Fruit fly (Drosophila melanogaster): ENCODE data around the gene CG4259.

The CG4259 gene

dm6 chr2L:2162281-2162680 lies 33.2 kb upstream of the CG4259 start (continued):
- TF ChIP-seq CG42726 (GFP tag; IDR thresholded peaks at IDR 0.05; ENCODE audit: partially characterized antibody) (0 out of 2 replicates have a peak, but pooled peaks have one; percentile 34), chm (GFP tag; IDR thresholded peaks at IDR 0.05) (peak; percentile 18), Myb (GFP tag; optimal IDR thresholded peaks at IDR 0.05) (no peak), Hsf (GFP tag; optimal IDR thresholded peaks at IDR 0.05) (no peak), sr (GFP tag; IDR thresholded peaks at IDR 0.05) (peak; percentile 78), Rx (GFP tag; IDR thresholded peaks at IDR 0.05) (no peak), CG14965 (GFP tag; optimal IDR thresholded peaks at IDR 0.05; ENCODE audit: borderline replicate concordance) (no peak), CG2889 (GFP tag; IDR thresholded peaks at IDR 0.05) (no peak), cg (GFP tag; optimal IDR thresholded peaks at IDR 0.05) (peak; percentile 76), zen2 (GFP tag; IDR thresholded peaks at IDR 0.05; ENCODE audit: partially characterized antibody) (0 out of 3 replicates have a peak, but pooled peaks have one; percentile 26), aop (GFP tag; IDR thresholded peaks at IDR 0.05) (peak; percentile 99), Eip74EF (GFP tag; optimal IDR thresholded peaks at IDR 0.05) (peak in 1 of 2 experiments; percentile 22), chinmo (GFP tag; IDR thresholded peaks at IDR 0.05; ENCODE audit: partially characterized antibody) (peak; percentile 92), abd-A (tag; optimal IDR thresholded peaks at IDR 0.05) (peak; percentile 72), CG2875 (GFP tag; optimal IDR thresholded peaks at IDR 0.05) (no peak), CG2678 (tag; optimal IDR thresholded peaks at IDR 0.05) (no peak), CG8290 (GFP tag; optimal IDR thresholded peaks at IDR 0.05) (no peak), CG8290 (tag; optimal IDR thresholded peaks at IDR 0.05) (peak in 1 of 2 experiments; percentile 13), CG15696 (tag; optimal IDR thresholded peaks at IDR 0.05) (no peak), Rfx (GFP tag; IDR thresholded peaks at IDR 0.05) (no peak), CG12769 (tag; optimal IDR thresholded peaks at IDR 0.05) (peak; percentile 85), CG12219 (GFP tag; optimal IDR thresholded peaks at IDR 0.05) (no peak), zfh1 (GFP tag; IDR thresholded peaks at IDR 0.05) (0 out of 3 replicates have a peak, but pooled peaks have one; percentile 7), btn (GFP tag; optimal IDR thresholded peaks at IDR 0.05) (no peak), CG8359 (GFP tag; optimal IDR thresholded peaks at IDR 0.05; ENCODE audit: borderline replicate concordance) (no peak), Opbp (GFP tag; IDR thresholded peaks at IDR 0.05; ENCODE audit: partially characterized antibody) (0 out of 3 replicates have a peak, but pooled peaks have one; percentile 31), MBD-R2 (GFP tag; IDR thresholded peaks at IDR 0.05) (no peak), Med (GFP tag) (peak; percentile 70), Hr78 (GFP tag; optimal IDR thresholded peaks at IDR 0.05) (no peak), CG8388 (GFP tag; optimal IDR thresholded peaks at IDR 0.05) (no peak)

dm6 chr2L:2161244-2162243 lies 32.5 kb upstream of the CG4259 start:
- TF ChIP-seq aop (GFP tag; IDR thresholded peaks at IDR 0.05) = peak; percentile 100
- peak; percentile 41; the same call in 1 of the 2 replicates for TF ChIP-seq Atf6 (GFP tag; IDR thresholded peaks at IDR 0.05)
- TF ChIP-seq CG11456 (GFP tag; IDR thresholded peaks at IDR 0.05) = peak; percentile 23; the same call in 1 of the 3 replicates
- TF ChIP-seq CG13424 (tag; optimal IDR thresholded peaks at IDR 0.05) = peak; percentile 47
- peak; percentile 76 for TF ChIP-seq CG16815 (GFP tag; optimal IDR thresholded peaks at IDR 0.05)
- TF ChIP-seq dpn (GFP tag; optimal IDR thresholded peaks at IDR 0.05) = peak; percentile 25 to 48
- TF ChIP-seq pnt (GFP tag; optimal IDR thresholded peaks at IDR 0.05) = peak; percentile 53
- TF ChIP-seq CG2678 (tag; optimal IDR thresholded peaks at IDR 0.05) = peak; percentile 51
- peak; percentile 22 for TF ChIP-seq D (optimal IDR thresholded peaks at IDR 0.05)
- TF ChIP-seq D (GFP tag; optimal IDR thresholded peaks at IDR 0.05) = peak; percentile 56
- TF ChIP-seq CG8924 (tag; optimal IDR thresholded peaks at IDR 0.05) = peak; percentile 30
- no peak for TF ChIP-seq CG6854 (GFP tag; optimal IDR thresholded peaks at IDR 0.05)
- TF ChIP-seq slp2 (GFP tag; optimal IDR thresholded peaks at IDR 0.05) = peak; percentile 31
- no peak for TF ChIP-seq zfh1 (GFP tag; IDR thresholded peaks at IDR 0.05)
- TF ChIP-seq lbe (GFP tag; optimal IDR thresholded peaks at IDR 0.05) = peak; percentile 9
- TF ChIP-seq CG3281 (GFP tag; optimal IDR thresholded peaks at IDR 0.05) = peak; percentile 42
- TF ChIP-seq CG6765 (GFP tag; optimal IDR thresholded peaks at IDR 0.05) = peak; percentile 3
- TF ChIP-seq exex (tag; optimal IDR thresholded peaks at IDR 0.05) = no peak
- TF ChIP-seq CG17361 (GFP tag; IDR thresholded peaks at IDR 0.05) = peak; percentile 86
- TF ChIP-seq CG13894 (tag; optimal IDR thresholded peaks at IDR 0.05) = no peak
- TF ChIP-seq tx (GFP tag; optimal IDR thresholded peaks at IDR 0.05) = peak; percentile 1
